Worm (Caenorhabditis elegans): ENCODE data around the gene M57.1.
"Not testable (repeated sequence)": the region's sequence is repeated elsewhere in the genome, so short reads cannot be mapped to it uniquely, and the experiment has no call there.

M57.1 gene

ce11 chrIV:3578667-3579066, 46.4 kb downstream of the M57.1 start:
- TF ChIP-seq ceh-82 (tag; optimal IDR thresholded peaks at IDR 0.05) (no peak), elt-2 (tag; optimal IDR thresholded peaks at IDR 0.05) (no peak), mml-1 (tag; optimal IDR thresholded peaks at IDR 0.05) (no peak), daf-12 (tag; optimal IDR thresholded peaks at IDR 0.05) (no peak), nfya-1 (tag; optimal IDR thresholded peaks at IDR 0.05; ENCODE audit: insufficient read depth) (no peak), nhr-77 (tag; optimal IDR thresholded peaks at IDR 0.05) (no peak), zag-1 (tag; optimal IDR thresholded peaks at IDR 0.05) (no peak), ztf-4 (tag; optimal IDR thresholded peaks at IDR 0.05) (no peak), nhr-28 (tag; optimal IDR thresholded peaks at IDR 0.05) (no peak), nhr-67 (tag; optimal IDR thresholded peaks at IDR 0.05) (no peak), egl-27 (tag; optimal IDR thresholded peaks at IDR 0.05) (no peak), sea-2 (GFP tag; optimal IDR thresholded peaks at IDR 0.05) (no peak), mdl-1 (tag; optimal IDR thresholded peaks at IDR 0.05) (no peak), elt-3 (tag; optimal IDR thresholded peaks at IDR 0.05) (no peak)

ce11 chrIV:3579477-3579975, 47.3 kb downstream of the M57.1 start, which contains the start of gene Y37E11B.1:
TSS of gene Y37E11B.1 (plus strand) at chrIV:3579621.
- TF ChIP-seq nhr-43 (tag; optimal IDR thresholded peaks at IDR 0.05; ENCODE audit: poor library complexity, severe bottlenecking) (no peak), lin-15B (tag; optimal IDR thresholded peaks at IDR 0.05) (no peak), nhr-237 (tag; optimal IDR thresholded peaks at IDR 0.05) (no peak), pha-4 (tag; optimal IDR thresholded peaks at IDR 0.05) (no peak), R02D3.7 (tag; optimal IDR thresholded peaks at IDR 0.05) (no peak), ama-1 (optimal IDR thresholded peaks at IDR 0.05) (no peak), snpc-4 (tag; optimal IDR thresholded peaks at IDR 0.05) (no peak), mdl-1 (tag; optimal IDR thresholded peaks at IDR 0.05) (no peak)

ce11 chrIV:3582806-3583205, 50.5 kb downstream of the M57.1 start, which contains the start of gene blos-7:
TSS of gene blos-7 (minus strand) at chrIV:3582906.
- TF ChIP-seq nhr-67, jun-1, nhr-237 (tag; optimal IDR thresholded peaks at IDR 0.05): not testable (repeated sequence)

Measured in whole organism, L3 larva.